Fruit fly (Drosophila melanogaster) whole organism, embryonic: ENCODE data around the gene AstCC.

Source experiments
- ATbp ChIP-seq: fragments of 200-800 bp; sonication (Bioruptor generic); optimal IDR thresholded peaks from 2 replicates; lab custom pipeline; 2017; ENCODE audit warnings: missing biosample characterization, mild to moderate bottlenecking, missing genetic modification characterization, missing genetic modification reagents
- Adf1 ChIP-seq: fragments of 200-800 bp; sonication (Bioruptor generic); IDR thresholded peaks from 2 replicates; pipeline ENCODE4 v1.3.6; 2022; ENCODE audit warnings: missing biosample characterization, missing genetic modification characterization
- B-H1 ChIP-seq: fragments of 200-800 bp; sonication (Bioruptor generic); IDR thresholded peaks from 3 replicates; pipeline ENCODE4 v1.3.6; 2022; ENCODE audit warnings: missing biosample characterization, missing genetic modification characterization
- CG11696 ChIP-seq: fragments of 200-800 bp; sonication (Bioruptor generic); IDR thresholded peaks from 2 replicates; pipeline ENCODE4 v1.3.6; 2022; ENCODE audit warnings: missing biosample characterization, missing genetic modification characterization
- CG13624 ChIP-seq: fragments of 200-800 bp; sonication (Bioruptor generic); optimal IDR thresholded peaks from 2 replicates; lab custom pipeline; 2016; ENCODE audit warnings: missing biosample characterization, missing genetic modification characterization
- CG14441 ChIP-seq: fragments of 200-800 bp; sonication (Bioruptor generic); IDR thresholded peaks from 2 replicates; pipeline ENCODE4 v1.3.6; 2022; ENCODE audit warnings: missing biosample characterization, missing genetic modification characterization
- CG14965 ChIP-seq: fragments of 200-800 bp; sonication (Bioruptor generic); optimal IDR thresholded peaks from 2 replicates; lab custom pipeline; 2016; ENCODE audit warnings: missing biosample characterization, missing genetic modification characterization, borderline replicate concordance
- CG1647 ChIP-seq: fragments of 200-800 bp; sonication (Bioruptor generic); optimal IDR thresholded peaks from 3 replicates; lab custom pipeline; 2016; ENCODE audit warnings: missing biosample characterization, missing genetic modification characterization
- CG17186 ChIP-seq: fragments of 200-800 bp; sonication (Bioruptor generic); optimal IDR thresholded peaks from 3 replicates; lab custom pipeline; 2017; ENCODE audit warnings: missing biosample characterization, missing genetic modification reagents, missing genetic modification characterization
- CG17361 ChIP-seq: fragments of 200-800 bp; sonication (Bioruptor generic); IDR thresholded peaks from 3 replicates; pipeline ENCODE4 v1.3.6; 2022; ENCODE audit warnings: missing biosample characterization, missing genetic modification characterization
- CG33213 ChIP-seq: fragments of 200-800 bp; sonication (Bioruptor generic); optimal IDR thresholded peaks from 3 replicates; lab custom pipeline; 2016; ENCODE audit warnings: missing biosample characterization, missing genetic modification characterization
- CG4820 ChIP-seq: fragments of 200-800 bp; sonication (Bioruptor generic); optimal IDR thresholded peaks from 3 replicates; lab custom pipeline; 2016; ENCODE audit warnings: missing biosample characterization, missing genetic modification characterization
- CG6689 ChIP-seq: fragments of 200-800 bp; sonication (Bioruptor generic); IDR thresholded peaks from 2 replicates; pipeline ENCODE4 v1.3.6; 2022; ENCODE audit warnings: missing biosample characterization, missing genetic modification characterization
- CG7372 ChIP-seq: fragments of 200-800 bp; sonication (Bioruptor generic); IDR thresholded peaks from 2 replicates; pipeline ENCODE4 v1.3.6; 2022; ENCODE audit warnings: missing biosample characterization, missing genetic modification characterization
- Camta ChIP-seq: fragments of 200-800 bp; sonication (Bioruptor generic); optimal IDR thresholded peaks from 2 replicates; lab custom pipeline; 2016; ENCODE audit warnings: missing biosample characterization, missing genetic modification characterization
- Gsc ChIP-seq: fragments of 200-800 bp; sonication (Bioruptor generic); IDR thresholded peaks from 2 replicates; pipeline ENCODE4 v1.3.6; 2022; ENCODE audit warnings: missing biosample characterization, missing genetic modification characterization
- HLH54F ChIP-seq: fragments of 200-800 bp; sonication (Bioruptor generic); optimal IDR thresholded peaks from 3 replicates; lab custom pipeline; 2016; ENCODE audit warnings: missing biosample characterization, missing genetic modification characterization
- PHDP ChIP-seq: fragments of 200-800 bp; sonication (Bioruptor generic); optimal IDR thresholded peaks from 3 replicates; lab custom pipeline; 2018; ENCODE audit warnings: missing biosample characterization, mild to moderate bottlenecking, missing genetic modification characterization, moderate library complexity
- Ravus ChIP-seq: fragments of 200-800 bp; sonication (Bioruptor generic); IDR thresholded peaks from 2 replicates; pipeline ENCODE4 v1.3.6; 2022; ENCODE audit warnings: missing biosample characterization, missing genetic modification characterization
- Sox102F ChIP-seq: fragments of 200-800 bp; sonication (Bioruptor generic); optimal IDR thresholded peaks from 2 replicates; lab custom pipeline; 2018; ENCODE audit warnings: missing biosample characterization, mild to moderate bottlenecking, missing genetic modification characterization, moderate library complexity
- ato ChIP-seq: fragments of 200-800 bp; sonication (Bioruptor generic); IDR thresholded peaks from 2 replicates; pipeline ENCODE4 v1.3.6; 2022; ENCODE audit warnings: missing biosample characterization, missing genetic modification characterization; ENCODE audit not compliant: partially characterized antibody
- cg ChIP-seq: fragments of 200-800 bp; sonication (Bioruptor generic); optimal IDR thresholded peaks from 3 replicates; lab custom pipeline; 2019; ENCODE audit warnings: missing biosample characterization, mild to moderate bottlenecking, missing genetic modification characterization, moderate library complexity
- crol ChIP-seq: fragments of 200-800 bp; sonication (Bioruptor generic); IDR thresholded peaks from 2 replicates; pipeline ENCODE4 v1.3.6; 2022; ENCODE audit warnings: missing biosample characterization, missing genetic modification characterization
- crp ChIP-seq, 2 experiments: fragments of 200-800 bp; sonication (Bioruptor generic); optimal IDR thresholded peaks; 2 replicates in 1 of 2; 3 replicates in 1 of 2; lab custom pipeline; 2017; ENCODE audit warnings: missing biosample characterization in 2 of 2, missing genetic modification characterization in 2 of 2, mild to moderate bottlenecking in 1 of 2, moderate library complexity in 1 of 2
- dm ChIP-seq: fragments of 200-800 bp; sonication (Bioruptor generic); optimal IDR thresholded peaks from 3 replicates; lab custom pipeline; 2016; ENCODE audit warnings: missing biosample characterization, missing genetic modification characterization
- dpn ChIP-seq, 2 experiments: fragments of 200-800 bp; sonication (Bioruptor generic); optimal IDR thresholded peaks; 3 replicates each; lab custom pipeline; 2016; ENCODE audit warnings: missing biosample characterization in 2 of 2, missing genetic modification characterization in 2 of 2
- exex ChIP-seq: fragments of 200-800 bp; sonication (Bioruptor generic); optimal IDR thresholded peaks from 4 replicates; lab custom pipeline; 2018; ENCODE audit warnings: missing biosample characterization, mild to moderate bottlenecking, missing genetic modification characterization, moderate library complexity
- fd3F ChIP-seq: fragments of 200-800 bp; sonication (Bioruptor generic); optimal IDR thresholded peaks from 2 replicates; lab custom pipeline; 2018; ENCODE audit warnings: missing biosample characterization, mild to moderate bottlenecking, missing genetic modification characterization, moderate library complexity
- ham ChIP-seq: fragments of 200-800 bp; sonication (Bioruptor generic); IDR thresholded peaks from 2 replicates; pipeline ENCODE4 v1.3.6; 2022; ENCODE audit warnings: missing biosample characterization, missing genetic modification characterization
- jigr1 ChIP-seq: fragments of 200-800 bp; sonication (Bioruptor generic); IDR thresholded peaks from 3 replicates; pipeline ENCODE4 v1.3.6; 2022; ENCODE audit warnings: missing biosample characterization, missing genetic modification characterization
- lola ChIP-seq, 3 experiments: fragments of >200 bp in 2 of 3; fragments of 200-800 bp in 1 of 3; sonication (Bioruptor generic) in 1 of 3; optimal IDR thresholded peaks; 2 replicates each; lab custom pipeline; 2017 to 2019; ENCODE audit warnings: missing biosample characterization in 3 of 3, missing genetic modification characterization in 3 of 3, mild to moderate bottlenecking in 1 of 3, moderate library complexity in 1 of 3
- mld ChIP-seq: fragments of 200-800 bp; sonication (Bioruptor generic); IDR thresholded peaks from 3 replicates; pipeline ENCODE4 v1.3.6; 2022; ENCODE audit warnings: missing biosample characterization, missing genetic modification characterization; ENCODE audit not compliant: partially characterized antibody
- nerfin-2 ChIP-seq: fragments of 200-800 bp; sonication (Bioruptor generic); IDR thresholded peaks from 2 replicates; pipeline ENCODE4 v1.3.6; 2022; ENCODE audit warnings: missing biosample characterization, missing genetic modification characterization; ENCODE audit not compliant: partially characterized antibody
- odd ChIP-seq: fragments of 200-800 bp; sonication (Bioruptor generic); optimal IDR thresholded peaks from 2 replicates; lab custom pipeline; 2017; ENCODE audit warnings: missing biosample characterization, mild to moderate bottlenecking, missing genetic modification characterization
- onecut ChIP-seq: fragments of 200-800 bp; sonication (Bioruptor generic); IDR thresholded peaks from 2 replicates; pipeline ENCODE4 v1.3.6; 2022; ENCODE audit warnings: missing biosample characterization, missing genetic modification characterization
- p53 ChIP-seq: fragments of 200-800 bp; sonication (Bioruptor generic); optimal IDR thresholded peaks from 2 replicates; lab custom pipeline; 2016; ENCODE audit warnings: missing biosample characterization, missing genetic modification characterization
- pum ChIP-seq: fragments of 200-800 bp; sonication (Bioruptor generic); optimal IDR thresholded peaks from 2 replicates; lab custom pipeline; 2016; ENCODE audit warnings: missing biosample characterization, missing genetic modification characterization
- schlank ChIP-seq: fragments of 200-800 bp; sonication (Bioruptor generic); optimal IDR thresholded peaks from 2 replicates; lab custom pipeline; 2018; ENCODE audit warnings: missing biosample characterization, mild to moderate bottlenecking, missing genetic modification characterization
- sisA ChIP-seq: fragments of 200-800 bp; sonication (Bioruptor generic); IDR thresholded peaks from 2 replicates; pipeline ENCODE4 v1.3.6; 2022; ENCODE audit warnings: missing biosample characterization, missing genetic modification characterization
- so ChIP-seq: fragments of 200-800 bp; sonication (Bioruptor generic); IDR thresholded peaks from 3 replicates; pipeline ENCODE4 v1.3.6; 2022; ENCODE audit warnings: missing biosample characterization, missing genetic modification characterization
- sr ChIP-seq: fragments of 200-800 bp; sonication (Bioruptor generic); IDR thresholded peaks from 3 replicates; pipeline ENCODE4 v1.3.6; 2022; ENCODE audit warnings: missing biosample characterization, missing genetic modification characterization
- tio ChIP-seq: fragments of 200-800 bp; sonication (Bioruptor generic); optimal IDR thresholded peaks from 2 replicates; lab custom pipeline; 2017; ENCODE audit warnings: missing biosample characterization, missing genetic modification characterization, inconsistent platforms
- tna ChIP-seq: fragments of 200-800 bp; sonication (Bioruptor generic); IDR thresholded peaks from 2 replicates; pipeline ENCODE4 v1.3.6; 2022; ENCODE audit warnings: missing biosample characterization, missing genetic modification characterization; ENCODE audit not compliant: partially characterized antibody
- trem ChIP-seq: fragments of 200-800 bp; optimal IDR thresholded peaks from 3 replicates; lab custom pipeline; 2019; ENCODE audit warnings: missing biosample characterization, mild to moderate bottlenecking, missing genetic modification characterization, moderate library complexity
- unc-4 ChIP-seq: fragments of 200-800 bp; sonication (Bioruptor generic); IDR thresholded peaks from 2 replicates; pipeline ENCODE4 v1.3.6; 2022; ENCODE audit warnings: missing biosample characterization, missing genetic modification characterization; ENCODE audit not compliant: partially characterized antibody
- zen ChIP-seq: fragments of 200-800 bp; sonication (Bioruptor generic); optimal IDR thresholded peaks from 3 replicates; lab custom pipeline; 2018; ENCODE audit warnings: missing biosample characterization, mild to moderate bottlenecking, missing genetic modification characterization, moderate library complexity

The AstCC gene

DNA sequence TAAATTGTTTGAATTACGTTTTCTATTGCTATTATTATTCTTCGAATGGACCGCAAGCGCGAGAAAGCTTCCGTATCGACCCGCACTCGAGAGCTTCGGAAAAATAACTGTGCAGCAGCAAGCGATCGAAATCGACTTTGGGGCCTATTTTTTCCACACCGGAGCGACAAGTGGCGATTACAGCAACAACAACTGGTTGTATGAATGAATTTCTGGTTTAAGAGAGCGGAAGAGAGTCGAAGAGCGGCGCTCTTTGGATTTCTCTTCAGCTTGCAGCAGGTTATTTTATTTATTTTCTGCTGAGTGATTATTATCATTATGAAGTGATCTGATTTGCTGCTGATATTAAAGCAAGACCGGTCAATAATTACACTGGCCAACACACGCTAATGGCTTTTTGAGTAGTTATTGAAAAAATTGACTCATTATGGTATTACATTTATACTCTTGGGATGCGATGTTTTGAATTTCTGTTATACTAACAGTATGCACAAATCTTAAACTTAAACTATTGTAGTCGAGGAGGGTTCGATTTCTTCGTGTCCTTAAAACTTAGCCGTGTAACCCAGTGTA, 18.1 kb downstream of the AstCC start, which contains the start of gene Samuel (continued):
- no peak for TF ChIP-seq pum (GFP tag; lab: Kevin White, UChicago)
- TF ChIP-seq HLH54F (GFP tag; lab: Kevin White, UChicago) = no peak
- TF ChIP-seq, all 482 proteins: peak for 77

dm6 chr2L:11065932-11066823, 18.9 kb downstream of the AstCC start:
- no peak for TF ChIP-seq Gsc (GFP tag; lab: Robert Waterston, UW)
- no peak for TF ChIP-seq p53 (GFP tag; lab: Kevin White, UChicago)
- TF ChIP-seq schlank (tag; lab: Kevin White, UChicago) = no peak
- no peak for TF ChIP-seq Camta (GFP tag; lab: Kevin White, UChicago)
- no peak for TF ChIP-seq sr (GFP tag; lab: Robert Waterston, UW)
- TF ChIP-seq Adf1 = no peak
- TF ChIP-seq jigr1 (GFP tag; lab: Robert Waterston, UW) = no peak
- no peak for TF ChIP-seq PHDP
- TF ChIP-seq lola (GFP tag; optimal IDR thresholded peaks at IDR 0.05; lab: Kevin White, UChicago) = no peak
- no peak for TF ChIP-seq ham (GFP tag; lab: Robert Waterston, UW)
- peak; percentile 12; the same call in 1 of the 2 replicates for TF ChIP-seq Ravus (GFP tag; lab: Robert Waterston, UW)
- TF ChIP-seq CG6689 (GFP tag; lab: Robert Waterston, UW) = no peak
- 0 out of 2 replicates have a peak, but pooled peaks have one; percentile 13 for TF ChIP-seq CG11696 (GFP tag; lab: Robert Waterston, UW)
- TF ChIP-seq CG4820 (GFP tag; lab: Kevin White, UChicago) = peak; percentile 9
- TF ChIP-seq CG17361 = no peak
- no peak for TF ChIP-seq unc-4 (GFP tag; lab: Robert Waterston, UW)
- TF ChIP-seq dm (GFP tag; lab: Kevin White, UChicago) = no peak
- no peak for TF ChIP-seq mld (GFP tag; lab: Robert Waterston, UW)
- no peak for TF ChIP-seq CG1647 (GFP tag; lab: Kevin White, UChicago)
- TF ChIP-seq CG7372 (GFP tag; lab: Robert Waterston, UW) = no peak
- TF ChIP-seq zen (tag; lab: Kevin White, UChicago) = no peak
- no peak for TF ChIP-seq ATbp (GFP tag; lab: Kevin White, UChicago)
- TF ChIP-seq odd (GFP tag; lab: Kevin White, UChicago) = no peak
- peak; percentile 43 for TF ChIP-seq Sox102F (GFP tag; lab: Kevin White, UChicago)
- TF ChIP-seq fd3F (GFP tag; lab: Kevin White, UChicago) = peak; percentile 21
- TF ChIP-seq ato (GFP tag; lab: Robert Waterston, UW) = no peak
- no peak for TF ChIP-seq CG14965 (GFP tag; lab: Kevin White, UChicago)
- no peak for TF ChIP-seq CG13624 (GFP tag; lab: Kevin White, UChicago)
- TF ChIP-seq crol (GFP tag; lab: Robert Waterston, UW) = peak; percentile 65
- no peak for TF ChIP-seq CG14441
- peak; percentile 73 for TF ChIP-seq cg (GFP tag; lab: Kevin White, UChicago)
- no peak for TF ChIP-seq exex (tag; lab: Kevin White, UChicago)
- no peak for TF ChIP-seq onecut (GFP tag; lab: Robert Waterston, UW)
- no peak for TF ChIP-seq tna
- TF ChIP-seq CG33213 (GFP tag; lab: Kevin White, UChicago) = no peak
- TF ChIP-seq CG17186 = no peak
- TF ChIP-seq nerfin-2 (GFP tag; lab: Robert Waterston, UW) = no peak
- no peak for TF ChIP-seq trem
- TF ChIP-seq so (GFP tag; lab: Robert Waterston, UW) = no peak
- TF ChIP-seq tio (GFP tag; lab: Kevin White, UChicago) = peak; percentile 39
- TF ChIP-seq B-H1 (GFP tag; lab: Robert Waterston, UW) = no peak
- no peak for TF ChIP-seq crp (GFP tag; optimal IDR thresholded peaks at IDR 0.05; lab: Kevin White, UChicago)
- peak in 1 of 2 experiments; percentile 21 for TF ChIP-seq dpn (GFP tag; optimal IDR thresholded peaks at IDR 0.05; lab: Kevin White, UChicago)
- peak; percentile 34; the same call in 1 of the 2 replicates for TF ChIP-seq sisA (GFP tag; lab: Robert Waterston, UW)
